Fruit fly (Drosophila melanogaster) whole organism, adult: ENCODE measurements around the gene CG1812.

ENCODE experiments used
- CG12768 ChIP-seq: fragments of 200-800 bp; sonication (Bioruptor generic); optimal IDR thresholded peaks from 2 replicates; lab custom pipeline; 2017; ENCODE audit warnings: missing biosample characterization, missing genetic modification characterization, mild to moderate bottlenecking, moderate library complexity, missing genetic modification reagents
- CG14711 ChIP-seq: fragments of 200-800 bp; sonication (Bioruptor generic); optimal IDR thresholded peaks from 2 replicates; lab custom pipeline; 2018; ENCODE audit warnings: missing biosample characterization, mild to moderate bottlenecking, missing genetic modification characterization, moderate library complexity
- CG1620 ChIP-seq: fragments of 200-800 bp; sonication (Bioruptor generic); optimal IDR thresholded peaks from 2 replicates; lab custom pipeline; 2016; ENCODE audit warnings: missing biosample characterization, missing genetic modification characterization
- CG33017 ChIP-seq: fragments of 200-800 bp; sonication (Bioruptor generic); optimal IDR thresholded peaks from 2 replicates; lab custom pipeline; 2018; ENCODE audit warnings: missing biosample characterization, mild to moderate bottlenecking, missing genetic modification characterization, moderate library complexity
- CG5204 ChIP-seq: fragments of 200-800 bp; sonication (Bioruptor generic); optimal IDR thresholded peaks from 2 replicates; lab custom pipeline; 2016; ENCODE audit warnings: missing biosample characterization, missing genetic modification characterization
- CG7045 ChIP-seq: fragments of 200-800 bp; sonication (Bioruptor generic); optimal IDR thresholded peaks from 2 replicates; lab custom pipeline; 2017; ENCODE audit warnings: missing biosample characterization, mild to moderate bottlenecking, missing genetic modification characterization
- CG7101 ChIP-seq: fragments of 200-800 bp; sonication (Bioruptor generic); optimal IDR thresholded peaks from 2 replicates; lab custom pipeline; 2018; ENCODE audit warnings: missing biosample characterization, mild to moderate bottlenecking, missing genetic modification characterization, moderate library complexity
- Clk ChIP-seq: fragments of 200-800 bp; sonication (Bioruptor generic); optimal IDR thresholded peaks from 2 replicates; lab custom pipeline; 2017; ENCODE audit warnings: missing biosample characterization, missing genetic modification characterization
- Crg-1 ChIP-seq: fragments of 200-800 bp; sonication (Bioruptor generic); optimal IDR thresholded peaks from 2 replicates; lab custom pipeline; 2016; ENCODE audit warnings: missing biosample characterization, missing genetic modification characterization
- Hr96 ChIP-seq: fragments of 200-800 bp; sonication (Bioruptor generic); optimal IDR thresholded peaks from 2 replicates; lab custom pipeline; 2016; ENCODE audit warnings: missing biosample characterization, missing genetic modification characterization
- Mnt ChIP-seq: fragments of 200-800 bp; sonication (Bioruptor generic); optimal IDR thresholded peaks from 2 replicates; lab custom pipeline; 2016; ENCODE audit warnings: missing biosample characterization, mild to moderate bottlenecking, missing genetic modification characterization
- bab1 ChIP-seq: fragments of 200-800 bp; sonication (Bioruptor generic); optimal IDR thresholded peaks from 3 replicates; lab custom pipeline; 2019; ENCODE audit warnings: missing biosample characterization, mild to moderate bottlenecking, missing genetic modification characterization, moderate library complexity
- cic ChIP-seq: fragments of 200-800 bp; sonication (Bioruptor generic); optimal IDR thresholded peaks from 2 replicates; lab custom pipeline; 2017; ENCODE audit warnings: missing biosample characterization, mild to moderate bottlenecking, missing genetic modification characterization, moderate library complexity
- cnc ChIP-seq, 2 experiments: fragments of >200 bp; optimal IDR thresholded peaks; 2 replicates each; lab custom pipeline; 2017
- kay ChIP-seq: fragments of 200-800 bp; sonication (Bioruptor generic); peaks from one replicate; lab custom pipeline; 2016; ENCODE audit warnings: missing biosample characterization, missing genetic modification characterization, borderline replicate concordance
- ovo ChIP-seq: fragments of 200-800 bp; sonication (Bioruptor generic); optimal IDR thresholded peaks from 2 replicates; lab custom pipeline; 2016; ENCODE audit warnings: missing biosample characterization, missing genetic modification characterization
- pad ChIP-seq: fragments of 200-800 bp; sonication (Bioruptor generic); optimal IDR thresholded peaks from 3 replicates; lab custom pipeline; 2017; ENCODE audit warnings: missing biosample characterization, missing genetic modification characterization, mild to moderate bottlenecking, moderate library complexity, missing genetic modification reagents
- tj ChIP-seq: fragments of 200-800 bp; sonication (Bioruptor generic); optimal IDR thresholded peaks from 3 replicates; lab custom pipeline; 2017; ENCODE audit warnings: missing biosample characterization, mild to moderate bottlenecking, missing genetic modification characterization, moderate library complexity

The CG1812 gene

DNA sequence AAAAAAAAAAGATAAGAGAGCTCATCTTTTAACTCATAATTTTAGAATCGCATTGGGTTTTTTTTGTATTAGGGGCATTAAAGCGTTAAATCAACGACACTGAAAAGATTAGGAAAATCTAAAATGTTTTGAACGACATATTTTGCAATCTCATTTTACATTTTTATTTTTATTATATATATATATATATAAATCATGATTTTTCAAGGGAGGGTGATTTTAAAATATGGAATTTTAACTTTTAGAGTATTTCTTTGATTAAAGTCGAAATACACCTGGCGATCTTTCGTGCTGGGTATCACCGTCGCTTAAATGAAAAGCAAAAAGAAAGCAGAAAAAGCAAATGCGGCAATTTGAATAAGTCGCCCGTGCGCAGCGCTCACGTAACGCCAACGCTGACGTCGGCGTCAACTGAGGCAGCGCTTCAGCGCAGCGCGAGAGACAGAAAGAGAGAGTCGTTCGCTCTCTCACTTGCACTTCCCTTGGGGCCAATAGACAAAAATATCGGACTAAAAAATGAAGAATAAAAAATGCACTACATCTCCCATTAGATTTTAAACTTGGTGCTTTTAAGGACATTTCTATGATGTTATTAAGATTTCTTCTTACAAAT, 21.9 kb upstream of the CG1812 start:
- TF ChIP-seq Clk (no peak), CG7101 (tag; lab: Kevin White, UChicago) (no peak), Mnt (GFP tag; lab: Kevin White, UChicago) (no peak), tj (GFP tag; lab: Kevin White, UChicago) (peak; percentile 86), CG33017 (no peak), CG1620 (GFP tag; lab: Kevin White, UChicago) (no peak), CG12768 (GFP tag; lab: Kevin White, UChicago) (no peak), Crg-1 (GFP tag; lab: Kevin White, UChicago) (no peak)

dm6 chrX:20489995-20490393, 21.4 kb upstream of the CG1812 start:
- no peak for TF ChIP-seq cic (GFP tag; lab: Kevin White, UChicago)
- TF ChIP-seq bab1 = no peak
- TF ChIP-seq ovo (GFP tag; lab: Kevin White, UChicago) = no peak
- no peak for TF ChIP-seq CG33017
- no peak for TF ChIP-seq Hr96
- no peak for TF ChIP-seq Crg-1 (GFP tag; lab: Kevin White, UChicago)
- TF ChIP-seq pad (GFP tag; lab: Kevin White, UChicago) = no peak
- no peak for TF ChIP-seq Clk
- no peak for TF ChIP-seq CG7045 (GFP tag; lab: Kevin White, UChicago)

dm6 chrX:20490883-20491282, 20.5 kb upstream of the CG1812 start:
- no peak for TF ChIP-seq CG5204 (GFP tag; lab: Kevin White, UChicago)

- TF ChIP-seq cic (GFP tag; lab: Kevin White, UChicago) (peak; percentile 79), CG7101 (tag; lab: Kevin White, UChicago) (peak; percentile 47), Crg-1 (GFP tag; lab: Kevin White, UChicago) (peak; percentile 29), pad (GFP tag; lab: Kevin White, UChicago) (peak; percentile 22), CG1620 (GFP tag; lab: Kevin White, UChicago) (no peak), bab1 (no peak), Mnt (GFP tag; lab: Kevin White, UChicago) (peak; percentile 41)
These were observed 18.7 kb upstream of the CG1812 start for dm6 chrX:20492672-20493071.

dm6 chrX:20495117-20495516, 16.2 kb upstream of the CG1812 start:
- TF ChIP-seq CG7045 (GFP tag; lab: Kevin White, UChicago) (no peak), cnc (optimal IDR thresholded peaks at IDR 0.05; lab: Kevin White, UChicago) (no peak)

DNA sequence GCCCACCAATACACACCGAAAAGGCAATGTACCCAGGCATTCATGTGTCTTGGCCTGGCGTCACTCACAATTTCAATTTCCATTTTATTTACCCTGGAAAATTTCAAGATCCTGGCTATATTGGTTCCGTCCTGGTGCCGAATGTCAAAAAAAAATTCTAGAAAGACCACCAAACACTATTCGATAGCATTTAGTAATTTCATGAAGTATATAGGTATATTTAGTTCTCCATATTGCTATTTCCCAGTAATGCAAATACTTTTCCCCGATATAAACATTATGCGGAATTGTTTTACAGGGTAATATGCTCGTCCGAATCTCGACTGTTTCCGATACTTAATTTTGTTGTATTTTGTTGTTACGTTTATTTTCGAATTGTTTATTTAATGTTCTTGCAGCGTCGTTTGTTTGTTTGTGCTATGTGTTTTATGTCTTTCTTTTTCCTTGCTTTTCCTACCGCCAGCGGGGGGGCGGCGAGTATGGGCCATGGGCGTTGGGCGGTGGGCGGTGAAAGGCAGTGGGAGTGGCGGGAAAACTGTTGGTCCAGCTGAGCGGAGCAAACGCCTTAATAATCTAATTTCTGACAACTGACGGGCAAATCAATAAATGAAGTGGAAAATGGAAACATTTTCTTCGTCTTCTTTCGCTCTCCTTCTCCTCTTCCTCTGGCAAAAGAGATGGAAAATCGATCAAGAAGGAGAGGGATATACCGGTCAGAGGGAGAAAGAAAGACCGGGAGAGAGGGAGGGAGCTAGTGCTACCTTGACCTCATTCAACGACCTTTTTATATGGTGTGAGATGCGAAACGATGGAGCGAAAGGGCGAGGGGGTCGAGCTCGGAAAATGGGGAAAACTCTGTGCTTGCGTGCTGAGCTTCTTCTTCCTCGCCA, 15.3 kb upstream of the CG1812 start:
- peak; percentile 8 for TF ChIP-seq CG14711 (tag; lab: Kevin White, UChicago)
- TF ChIP-seq kay (GFP tag; lab: Kevin White, UChicago) = no peak

DNA sequence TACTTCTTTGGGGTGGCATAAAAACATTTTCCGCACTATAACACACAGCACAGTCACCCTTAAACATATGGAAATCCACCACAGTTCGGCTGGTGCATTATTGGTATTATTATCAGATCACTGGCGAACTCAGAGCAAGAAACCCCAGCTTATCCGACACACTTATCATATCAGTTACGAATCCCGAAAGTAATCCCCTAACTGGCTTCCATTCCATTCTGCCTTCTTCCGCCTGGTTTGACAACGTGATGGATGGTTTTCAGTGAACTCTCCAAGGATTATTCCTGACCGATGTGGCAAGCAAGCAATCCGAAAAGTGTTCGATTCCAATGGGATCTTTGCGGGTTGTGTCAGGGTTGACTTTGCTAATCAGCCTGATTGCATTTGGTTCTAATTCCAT, 12.4 kb upstream of the CG1812 start:
- TF ChIP-seq Crg-1 (GFP tag; lab: Kevin White, UChicago) (no peak), ovo (GFP tag; lab: Kevin White, UChicago) (no peak), Hr96 (no peak), CG33017 (no peak), CG5204 (GFP tag; lab: Kevin White, UChicago) (no peak), CG14711 (tag; lab: Kevin White, UChicago) (no peak), Mnt (GFP tag; lab: Kevin White, UChicago) (no peak), Clk (no peak), bab1 (no peak), tj (GFP tag; lab: Kevin White, UChicago) (no peak), cic (GFP tag; lab: Kevin White, UChicago) (no peak), CG12768 (GFP tag; lab: Kevin White, UChicago) (no peak), CG7101 (tag; lab: Kevin White, UChicago) (no peak), CG7045 (GFP tag; lab: Kevin White, UChicago) (no peak)

DNA sequence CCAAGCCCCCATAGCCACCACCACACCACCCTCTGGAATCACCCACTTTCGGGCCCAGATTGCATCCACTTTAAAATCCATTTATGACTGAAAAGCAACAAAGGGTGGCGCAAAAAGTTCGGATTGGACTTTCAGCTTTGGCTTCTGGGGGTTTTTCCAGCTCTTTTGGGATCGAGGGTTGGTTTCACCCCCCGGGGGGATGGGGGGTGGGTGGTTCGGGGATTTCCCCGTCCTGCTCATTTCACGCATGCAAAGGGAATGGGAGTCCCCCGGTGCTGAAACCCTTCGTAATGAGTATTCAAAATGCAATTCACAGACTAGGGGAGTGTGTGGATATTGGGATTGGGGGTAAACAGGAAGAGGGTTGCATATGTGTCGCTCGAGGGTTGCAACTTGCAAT, 11.5 kb upstream of the CG1812 start:
- no peak for TF ChIP-seq CG14711 (tag; lab: Kevin White, UChicago)
- TF ChIP-seq cic (GFP tag; lab: Kevin White, UChicago) = no peak
- no peak for TF ChIP-seq tj (GFP tag; lab: Kevin White, UChicago)
- no peak for TF ChIP-seq Crg-1 (GFP tag; lab: Kevin White, UChicago)
- TF ChIP-seq Mnt (GFP tag; lab: Kevin White, UChicago) = no peak
- no peak for TF ChIP-seq ovo (GFP tag; lab: Kevin White, UChicago)
- no peak for TF ChIP-seq CG7045 (GFP tag; lab: Kevin White, UChicago)
- TF ChIP-seq CG12768 (GFP tag; lab: Kevin White, UChicago) = no peak
- no peak for TF ChIP-seq cnc (optimal IDR thresholded peaks at IDR 0.05; lab: Kevin White, UChicago)
